Fruit fly (Drosophila melanogaster) whole organism, embryonic: ENCODE measurements around the gene melt.

Experiments
- Aef1 ChIP-seq: fragments of 200-800 bp; sonication (Bioruptor generic); IDR thresholded peaks from 3 replicates; pipeline ENCODE4 v1.3.6; 2022; ENCODE audit warnings: missing biosample characterization, missing genetic modification characterization
- Awh ChIP-seq: fragments of 200-800 bp; sonication (Bioruptor generic); IDR thresholded peaks from 2 replicates; pipeline ENCODE4, ENCODE4 v1.3.6; 2022; ENCODE audit warnings: missing biosample characterization, missing genetic modification characterization
- CG1024 ChIP-seq: fragments of 200-800 bp; sonication (Bioruptor generic); IDR thresholded peaks from 2 replicates; pipeline ENCODE4 v1.3.6; 2022; ENCODE audit warnings: missing biosample characterization, missing genetic modification characterization
- CG11504 ChIP-seq: fragments of 200-800 bp; sonication (Bioruptor generic); optimal IDR thresholded peaks from 3 replicates; lab custom pipeline; 2019; ENCODE audit warnings: missing biosample characterization, mild to moderate bottlenecking, missing genetic modification characterization, moderate library complexity
- CG11560 ChIP-seq: fragments of 200-800 bp; sonication (Bioruptor generic); IDR thresholded peaks from 3 replicates; pipeline ENCODE4 v1.3.6; 2022; ENCODE audit warnings: missing biosample characterization, missing genetic modification characterization
- CG12104 ChIP-seq: fragments of 200-800 bp; sonication (Bioruptor generic); optimal IDR thresholded peaks from 3 replicates; lab custom pipeline; 2016; ENCODE audit warnings: missing biosample characterization, missing genetic modification characterization
- CG13424 ChIP-seq: fragments of 200-800 bp; sonication (Bioruptor generic); optimal IDR thresholded peaks from 2 replicates; lab custom pipeline; 2019; ENCODE audit warnings: missing biosample characterization, mild to moderate bottlenecking, missing genetic modification characterization, moderate library complexity
- CG15011 ChIP-seq: fragments of 200-800 bp; sonication (Bioruptor generic); optimal IDR thresholded peaks from 3 replicates; lab custom pipeline; 2018; ENCODE audit warnings: missing biosample characterization, mild to moderate bottlenecking, missing genetic modification characterization
- CG15269 ChIP-seq: fragments of 200-800 bp; sonication (Bioruptor generic); optimal IDR thresholded peaks from 2 replicates; lab custom pipeline; 2018; ENCODE audit warnings: missing biosample characterization, mild to moderate bottlenecking, missing genetic modification characterization, moderate library complexity
- CG18262 ChIP-seq: fragments of 200-800 bp; optimal IDR thresholded peaks from 3 replicates; lab custom pipeline; 2019; ENCODE audit warnings: missing biosample characterization, mild to moderate bottlenecking, missing genetic modification characterization, moderate library complexity
- CG18619 ChIP-seq: fragments of 200-800 bp; sonication (Bioruptor generic); optimal IDR thresholded peaks from 3 replicates; lab custom pipeline; 2017; ENCODE audit warnings: missing biosample characterization, mild to moderate bottlenecking, missing genetic modification characterization
- CG18764 ChIP-seq: fragments of 200-800 bp; sonication (Bioruptor generic); optimal IDR thresholded peaks from 3 replicates; lab custom pipeline; 2016; ENCODE audit warnings: missing biosample characterization, missing genetic modification characterization
- CG3163 ChIP-seq: fragments of 200-800 bp; sonication (Bioruptor generic); optimal IDR thresholded peaks from 3 replicates; lab custom pipeline; 2016; ENCODE audit warnings: missing biosample characterization, missing genetic modification characterization
- CG42726 ChIP-seq: fragments of 200-800 bp; sonication (Bioruptor generic); IDR thresholded peaks from 2 replicates; pipeline ENCODE4 v1.3.6; 2022; ENCODE audit warnings: missing biosample characterization, missing genetic modification characterization; ENCODE audit not compliant: partially characterized antibody
- CG6791 ChIP-seq: fragments of 200-800 bp; sonication (Bioruptor generic); IDR thresholded peaks from 3 replicates; pipeline ENCODE4 v1.3.6; 2022; ENCODE audit warnings: missing biosample characterization, missing genetic modification characterization; ENCODE audit not compliant: partially characterized antibody
- CG7839 ChIP-seq: fragments of 200-800 bp; sonication (Bioruptor generic); optimal IDR thresholded peaks from 3 replicates; lab custom pipeline; 2018; ENCODE audit warnings: missing biosample characterization, mild to moderate bottlenecking, missing genetic modification characterization, moderate library complexity
- CG8765 ChIP-seq: fragments of 200-800 bp; sonication (Bioruptor generic); IDR thresholded peaks from 2 replicates; pipeline ENCODE4 v1.3.6; 2022; ENCODE audit warnings: missing biosample characterization, missing genetic modification characterization
- CG9797 ChIP-seq: fragments of 200-800 bp; sonication (Bioruptor generic); optimal IDR thresholded peaks from 3 replicates; lab custom pipeline; 2018; ENCODE audit warnings: missing biosample characterization, mild to moderate bottlenecking, missing genetic modification characterization
- CoRest ChIP-seq: fragments of 200-800 bp; sonication (Bioruptor generic); optimal IDR thresholded peaks from 3 replicates; lab custom pipeline; 2018; ENCODE audit warnings: missing biosample characterization, mild to moderate bottlenecking, missing genetic modification characterization, moderate library complexity
- D ChIP-seq, 2 experiments: fragments of 200-800 bp in 1 of 2; fragments of >200 bp in 1 of 2; sonication (Bioruptor generic) in 1 of 2; optimal IDR thresholded peaks; 2 replicates in 1 of 2; 3 replicates in 1 of 2; lab custom pipeline; 2017; ENCODE audit warnings: mild to moderate bottlenecking in 1 of 2, missing biosample characterization in 1 of 2, missing genetic modification characterization in 1 of 2, missing genetic modification reagents in 1 of 2
- Dad ChIP-seq: fragments of 200-800 bp; sonication (Bioruptor generic); optimal IDR thresholded peaks from 3 replicates; lab custom pipeline; 2016; ENCODE audit warnings: missing biosample characterization, missing genetic modification characterization
- Fer1 ChIP-seq: fragments of 200-800 bp; sonication (Bioruptor generic); optimal IDR thresholded peaks from 2 replicates; lab custom pipeline; 2017; ENCODE audit warnings: missing biosample characterization, mild to moderate bottlenecking, missing genetic modification characterization
- H15 ChIP-seq: fragments of 200-800 bp; sonication (Bioruptor generic); IDR thresholded peaks from 3 replicates; pipeline ENCODE4 v1.3.6; 2022; ENCODE audit warnings: missing biosample characterization, missing genetic modification characterization
- HLH3B ChIP-seq: fragments of 200-800 bp; sonication (Bioruptor generic); IDR thresholded peaks from 2 replicates; pipeline ENCODE4 v1.3.6; 2022; ENCODE audit warnings: missing biosample characterization, missing genetic modification characterization
- Med ChIP-seq: fragments of 200-800 bp; sonication (Bioruptor generic); peaks from one replicate; lab custom pipeline; 2016; ENCODE audit warnings: missing biosample characterization, missing genetic modification characterization, mild to moderate bottlenecking, inconsistent platforms, moderate library complexity
- NFAT ChIP-seq: fragments of 200-800 bp; sonication (Bioruptor generic); IDR thresholded peaks from 2 replicates; pipeline ENCODE4 v1.3.6; 2022; ENCODE audit warnings: missing biosample characterization, missing genetic modification characterization
- NK7.1 ChIP-seq: fragments of 200-800 bp; sonication (Bioruptor generic); optimal IDR thresholded peaks from 3 replicates; lab custom pipeline; 2016; ENCODE audit warnings: missing biosample characterization, missing genetic modification characterization
- Nf-YA ChIP-seq: fragments of 200-800 bp; sonication (Bioruptor generic); IDR thresholded peaks from 2 replicates; pipeline ENCODE4 v1.3.6; 2022; ENCODE audit warnings: missing biosample characterization, missing genetic modification characterization
- Oli ChIP-seq: fragments of 200-800 bp; sonication (Bioruptor generic); optimal IDR thresholded peaks from 2 replicates; lab custom pipeline; 2018; ENCODE audit warnings: missing biosample characterization, mild to moderate bottlenecking, missing genetic modification characterization, moderate library complexity
- Poxn ChIP-seq: fragments of 200-800 bp; sonication (Bioruptor generic); IDR thresholded peaks from 2 replicates; pipeline ENCODE4 v1.3.6; 2022; ENCODE audit warnings: missing biosample characterization, missing genetic modification characterization
- Ravus ChIP-seq: fragments of 200-800 bp; sonication (Bioruptor generic); IDR thresholded peaks from 2 replicates; pipeline ENCODE4 v1.3.6; 2022; ENCODE audit warnings: missing biosample characterization, missing genetic modification characterization
- Sox100B ChIP-seq: fragments of 200-800 bp; sonication (Bioruptor generic); optimal IDR thresholded peaks from 3 replicates; lab custom pipeline; 2018; ENCODE audit warnings: missing biosample characterization, mild to moderate bottlenecking, missing genetic modification characterization
- Taf1 ChIP-seq: fragments of 200-800 bp; sonication (Bioruptor generic); IDR thresholded peaks from 2 replicates; pipeline ENCODE4 v1.3.6; 2022; ENCODE audit warnings: missing biosample characterization, missing genetic modification characterization
- YL-1 ChIP-seq: fragments of 200-800 bp; sonication (Bioruptor generic); optimal IDR thresholded peaks from 3 replicates; lab custom pipeline; 2017; ENCODE audit warnings: missing biosample characterization, mild to moderate bottlenecking, missing genetic modification characterization
- aop ChIP-seq: fragments of 200-800 bp; sonication (Bioruptor generic); IDR thresholded peaks from 2 replicates; pipeline ENCODE4 v1.3.6; 2022; ENCODE audit warnings: missing biosample characterization, missing genetic modification characterization
- ase ChIP-seq: fragments of 200-800 bp; sonication (Bioruptor generic); IDR thresholded peaks from 3 replicates; pipeline ENCODE4 v1.3.6; 2022; ENCODE audit warnings: missing biosample characterization, missing genetic modification characterization
- emc ChIP-seq: fragments of 200-800 bp; sonication (Bioruptor generic); optimal IDR thresholded peaks from 2 replicates; lab custom pipeline; 2016; ENCODE audit warnings: missing biosample characterization, missing genetic modification characterization
- gem ChIP-seq: fragments of 200-800 bp; sonication (Bioruptor generic); optimal IDR thresholded peaks from 2 replicates; lab custom pipeline; 2019; ENCODE audit warnings: missing biosample characterization, mild to moderate bottlenecking, missing genetic modification characterization, moderate library complexity
- gsb-n ChIP-seq: fragments of 200-800 bp; sonication (Bioruptor generic); optimal IDR thresholded peaks from 3 replicates; lab custom pipeline; 2018; ENCODE audit warnings: missing biosample characterization, mild to moderate bottlenecking, missing genetic modification characterization
- hkb ChIP-seq, 2 experiments: fragments of 200-800 bp in 1 of 2; fragments of >200 bp in 1 of 2; sonication (Bioruptor generic) in 1 of 2; IDR thresholded peaks in 1 of 2; optimal IDR thresholded peaks in 1 of 2; 2 replicates each; pipeline versions ENCODE4 v1.3.6 to Lab custom; 2017 to 2022; ENCODE audit warnings: missing biosample characterization in 1 of 2, missing genetic modification characterization in 1 of 2
- kah ChIP-seq: fragments of 200-800 bp; sonication (Bioruptor generic); optimal IDR thresholded peaks from 2 replicates; lab custom pipeline; 2018; ENCODE audit warnings: missing biosample characterization, mild to moderate bottlenecking, missing genetic modification characterization
- pb ChIP-seq: fragments of 200-800 bp; sonication (Bioruptor generic); optimal IDR thresholded peaks from 3 replicates; lab custom pipeline; 2016; ENCODE audit warnings: missing biosample characterization, missing genetic modification characterization
- pho ChIP-seq: fragments of 200-800 bp; sonication (Bioruptor generic); optimal IDR thresholded peaks from 2 replicates; lab custom pipeline; 2016; ENCODE audit warnings: missing biosample characterization, missing genetic modification characterization
- phol ChIP-seq: fragments of 200-800 bp; sonication (Bioruptor generic); optimal IDR thresholded peaks from 3 replicates; lab custom pipeline; 2018; ENCODE audit warnings: missing biosample characterization, mild to moderate bottlenecking, missing genetic modification characterization, moderate library complexity
- pros ChIP-seq: fragments of 200-800 bp; sonication (Bioruptor generic); optimal IDR thresholded peaks from 3 replicates; lab custom pipeline; 2019; ENCODE audit warnings: missing biosample characterization, mild to moderate bottlenecking, missing genetic modification characterization, moderate library complexity
- sd ChIP-seq: fragments of 200-800 bp; sonication (Bioruptor generic); optimal IDR thresholded peaks from 3 replicates; lab custom pipeline; 2018; ENCODE audit warnings: missing biosample characterization, mild to moderate bottlenecking, missing genetic modification characterization, moderate library complexity
- sug ChIP-seq: fragments of 200-800 bp; optimal IDR thresholded peaks from 2 replicates; lab custom pipeline; 2019; ENCODE audit warnings: missing biosample characterization, mild to moderate bottlenecking, missing genetic modification characterization, moderate library complexity
- trh ChIP-seq: fragments of 200-800 bp; sonication (Bioruptor generic); optimal IDR thresholded peaks from 2 replicates; lab custom pipeline; 2016; ENCODE audit warnings: missing biosample characterization, missing genetic modification characterization
- unpg ChIP-seq: fragments of 200-800 bp; sonication (Bioruptor generic); optimal IDR thresholded peaks from 3 replicates; lab custom pipeline; 2018; ENCODE audit warnings: missing biosample characterization, mild to moderate bottlenecking, missing genetic modification characterization, moderate library complexity
- wor ChIP-seq: fragments of 200-800 bp; sonication (Bioruptor generic); IDR thresholded peaks from 2 replicates; pipeline ENCODE4 v1.3.6; 2022; ENCODE audit warnings: missing biosample characterization, missing genetic modification characterization

Gene melt

DNA sequence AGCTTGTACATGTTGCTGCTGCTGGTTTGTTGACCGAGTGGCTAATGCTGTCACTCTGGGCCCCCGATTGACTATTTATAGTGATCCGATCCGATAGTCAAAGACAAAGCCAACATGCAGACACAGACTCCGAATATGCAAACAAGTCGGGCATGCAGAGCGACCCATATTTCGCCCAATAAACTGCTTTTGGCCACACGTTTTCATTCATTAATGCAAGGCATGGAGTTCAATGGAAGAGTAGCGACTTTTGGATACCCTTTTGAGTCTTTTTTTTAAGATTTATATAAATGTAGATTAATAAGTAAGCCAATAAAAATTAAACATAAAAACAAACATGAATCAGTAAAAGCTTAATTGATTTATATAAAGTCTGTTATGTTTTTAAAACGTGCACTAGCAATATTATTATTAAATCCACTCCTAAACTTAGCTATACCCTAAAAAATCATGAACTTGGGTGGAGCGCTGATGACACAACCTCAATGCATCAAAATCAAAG lies 47.7 kb upstream of the melt start, which contains the start of gene Cpr65Ea (continued):
- TF ChIP-seq ase (GFP tag; lab: Robert Waterston, UW) = no peak; the same call in 2 of the 3 replicates
- no peak for TF ChIP-seq pho (GFP tag; lab: Kevin White, UChicago)
- TF ChIP-seq HLH3B = peak; percentile 53
- no peak for TF ChIP-seq Dad (GFP tag; lab: Kevin White, UChicago)
- no peak for TF ChIP-seq Awh (GFP tag; lab: Robert Waterston, UW)
- TF ChIP-seq CG13424 (tag; lab: Kevin White, UChicago) = peak; percentile 47
- TF ChIP-seq NK7.1 (GFP tag; lab: Kevin White, UChicago) = no peak
- TF ChIP-seq gsb-n = no peak
- no peak for TF ChIP-seq CG42726 (GFP tag; lab: Robert Waterston, UW)
- no peak for TF ChIP-seq CG18619
- no peak for TF ChIP-seq sug (tag; lab: Kevin White, UChicago)
- peak; percentile 54 for TF ChIP-seq gem (tag; lab: Kevin White, UChicago)
- no peak for TF ChIP-seq CG18764 (GFP tag; lab: Kevin White, UChicago)
- peak; percentile 23 for TF ChIP-seq unpg
- TF ChIP-seq Fer1 (GFP tag; lab: Kevin White, UChicago) = no peak
- no peak for TF ChIP-seq wor
- TF ChIP-seq CG8765 (GFP tag; lab: Robert Waterston, UW) = no peak
- peak; percentile 61 for TF ChIP-seq CG15269
- TF ChIP-seq CG7839 = peak; percentile 41
- TF ChIP-seq trh = no peak
- no peak for TF ChIP-seq NFAT (GFP tag; lab: Robert Waterston, UW)
- no peak for TF ChIP-seq CG11560 (tag; lab: Robert Waterston, UW)
- TF ChIP-seq Sox100B (GFP tag; lab: Kevin White, UChicago) = peak; percentile 30
- no peak for TF ChIP-seq Taf1 (GFP tag; lab: Robert Waterston, UW)
- TF ChIP-seq CG18262 = peak; percentile 5
- no peak for TF ChIP-seq pros (GFP tag; lab: Kevin White, UChicago)
- TF ChIP-seq pb (GFP tag; lab: Kevin White, UChicago) = no peak
- TF ChIP-seq H15 (GFP tag; lab: Robert Waterston, UW) = no peak
- peak; percentile 46 for TF ChIP-seq Oli (tag; lab: Kevin White, UChicago)
- TF ChIP-seq CG6791 (GFP tag; lab: Robert Waterston, UW) = no peak
- no peak for TF ChIP-seq Ravus
- TF ChIP-seq aop (GFP tag; lab: Robert Waterston, UW) = no peak
- 0 out of 2 replicates have a peak, but pooled peaks have one; percentile 13 for TF ChIP-seq Nf-YA (GFP tag; lab: Robert Waterston, UW)
- no peak for TF ChIP-seq kah (GFP tag; lab: Kevin White, UChicago)
- TF ChIP-seq CG1024 (GFP tag; lab: Robert Waterston, UW) = no peak
- no peak for TF ChIP-seq CG12104 (GFP tag; lab: Kevin White, UChicago)
- no peak for TF ChIP-seq D (optimal IDR thresholded peaks at IDR 0.05; lab: Kevin White, UChicago)
- TF ChIP-seq D (GFP tag; optimal IDR thresholded peaks at IDR 0.05; lab: Kevin White, UChicago) = no peak
- TF ChIP-seq YL-1 (GFP tag; lab: Kevin White, UChicago) = no peak
- peak; percentile 68 for TF ChIP-seq CG11504
- TF ChIP-seq Poxn (GFP tag; lab: Robert Waterston, UW) = no peak
- no peak for TF ChIP-seq sd (tag; lab: Kevin White, UChicago)
- TF ChIP-seq CG15011 (GFP tag; lab: Kevin White, UChicago) = no peak
- TF ChIP-seq Med (GFP tag; lab: Kevin White, UChicago) = no peak
- TF ChIP-seq CG3163 (GFP tag; lab: Kevin White, UChicago) = no peak
- TF ChIP-seq CoRest = peak; percentile 33
- TF ChIP-seq emc (GFP tag; lab: Kevin White, UChicago) = no peak
- no peak for TF ChIP-seq CG9797 (GFP tag; lab: Kevin White, UChicago)
- no peak for TF ChIP-seq Aef1 (GFP tag; lab: Robert Waterston, UW)
- TF ChIP-seq phol (tag; lab: Kevin White, UChicago) = peak; percentile 16
- no peak for TF ChIP-seq hkb (optimal IDR thresholded peaks at IDR 0.05; lab: Kevin White, UChicago)
- TF ChIP-seq hkb (GFP tag; IDR thresholded peaks at IDR 0.05; lab: Robert Waterston, UW) = peak; percentile 21; the same call in 1 of the 2 replicates
